Worm (Caenorhabditis elegans) whole organism, L4 larva: ENCODE measurements around the gene F01E11.18.

Source experiments
- D1046.2 ChIP-seq: fragments of 200-800 bp; sonication (Bioruptor generic); IDR thresholded peaks from 2 replicates; pipeline ENCODE4 v1.3.6; 2022; ENCODE audit warnings: missing genetic modification characterization, missing compliant biosample characterization
- F10B5.3 ChIP-seq: sonication (generic microtip); optimal IDR thresholded peaks from 2 replicates; lab custom pipeline; 2016; ENCODE audit warnings: mild to moderate bottlenecking, missing genetic modification characterization, missing compliant biosample characterization
- F49E8.2 ChIP-seq: sonication (generic microtip); optimal IDR thresholded peaks from 2 replicates; lab custom pipeline; 2016; ENCODE audit warnings: missing compliant biosample characterization, mild to moderate bottlenecking, missing genetic modification characterization, borderline replicate concordance
- Y105C5A.15 ChIP-seq: fragments of 200-800 bp; sonication (Bioruptor generic); IDR thresholded peaks from 2 replicates; pipeline ENCODE4 v1.3.6; 2022; ENCODE audit warnings: missing genetic modification characterization, missing compliant biosample characterization
- Y75B8A.6 ChIP-seq: fragments of 200-800 bp; sonication (Bioruptor generic); IDR thresholded peaks from 2 replicates; pipeline ENCODE4 v1.3.6; 2022; ENCODE audit warnings: missing genetic modification reagents, missing genetic modification characterization, missing compliant biosample characterization
- aha-1 ChIP-seq: fragments of 150-350 bp; peaks from one replicate; lab custom pipeline; 2014; ENCODE audit warnings: missing biosample characterization, missing genetic modification characterization
- ceh-28 ChIP-seq: fragments of 150-350 bp; optimal IDR thresholded peaks from 2 replicates; lab custom pipeline; 2014; ENCODE audit warnings: missing biosample characterization, missing genetic modification reagents, missing genetic modification characterization
- ceh-44 ChIP-seq: fragments of 200-800 bp; sonication (Bioruptor generic); IDR thresholded peaks from 2 replicates; pipeline ENCODE4 v1.3.6; 2022; ENCODE audit warnings: missing genetic modification reagents, missing genetic modification characterization, missing compliant biosample characterization
- ceh-82 ChIP-seq: sonication (generic microtip); optimal IDR thresholded peaks from 2 replicates; lab custom pipeline; 2017; ENCODE audit warnings: missing biosample characterization, missing genetic modification characterization
- daf-12 ChIP-seq: fragments of 150-350 bp; optimal IDR thresholded peaks from 2 replicates; lab custom pipeline; 2014; ENCODE audit warnings: missing biosample characterization, missing genetic modification reagents, missing genetic modification characterization
- daf-19 ChIP-seq: fragments of 200-800 bp; sonication (Bioruptor generic); conservative IDR thresholded peaks from 2 replicates; pipeline ENCODE4 v1.3.6; 2022; ENCODE audit warnings: missing genetic modification characterization, missing compliant biosample characterization
- gei-8 ChIP-seq: fragments of 200-800 bp; sonication (Bioruptor generic); optimal IDR thresholded peaks from 2 replicates; lab custom pipeline; 2018; ENCODE audit warnings: mild to moderate bottlenecking, missing genetic modification characterization, missing compliant biosample characterization
- hlh-30 ChIP-seq: sonication (generic microtip); optimal IDR thresholded peaks from 2 replicates; lab custom pipeline; 2017; ENCODE audit warnings: antibody characterized with exemption, mild to moderate bottlenecking, missing genetic modification characterization, missing compliant biosample characterization; ENCODE audit not compliant: insufficient read depth
- lin-15B ChIP-seq: fragments of 150-350 bp; sonication (generic microtip); optimal IDR thresholded peaks from 3 replicates; lab custom pipeline; 2014; ENCODE audit warnings: missing biosample characterization, missing genetic modification characterization
- lin-29 ChIP-seq: fragments of 200-800 bp; sonication (Bioruptor generic); IDR thresholded peaks from 2 replicates; pipeline ENCODE4 v1.3.6; 2022; ENCODE audit warnings: missing genetic modification reagents, missing genetic modification characterization, missing compliant biosample characterization
- lin-39 ChIP-seq: fragments of 150-350 bp; optimal IDR thresholded peaks from 2 replicates; lab custom pipeline; 2014; ENCODE audit warnings: missing biosample characterization, missing genetic modification reagents, missing genetic modification characterization
- lsy-2 ChIP-seq, 2 experiments: fragments of 150-350 bp in 1 of 2; sonication (generic microtip) in 1 of 2; optimal IDR thresholded peaks; 2 replicates each; lab custom pipeline; 2014 to 2017; ENCODE audit warnings: missing biosample characterization in 2 of 2, missing genetic modification characterization in 2 of 2
- mep-1 ChIP-seq: fragments of 150-350 bp; sonication (generic microtip); optimal IDR thresholded peaks from 3 replicates; lab custom pipeline; 2014; ENCODE audit warnings: missing biosample characterization, missing genetic modification characterization
- mxl-3 ChIP-seq: fragments of 200-800 bp; sonication (Bioruptor generic); optimal IDR thresholded peaks from 2 replicates; lab custom pipeline; 2018; ENCODE audit warnings: mild to moderate bottlenecking, missing genetic modification characterization, missing compliant biosample characterization
- nhr-237 ChIP-seq: sonication (generic microtip); optimal IDR thresholded peaks from 2 replicates; lab custom pipeline; 2017; ENCODE audit warnings: missing biosample characterization, missing genetic modification characterization
- nhr-28 ChIP-seq: fragments of 150-350 bp; optimal IDR thresholded peaks from 2 replicates; lab custom pipeline; 2014; ENCODE audit warnings: missing biosample characterization, missing genetic modification characterization
- nhr-41 ChIP-seq: fragments of 200-800 bp; sonication (Bioruptor generic); IDR thresholded peaks from 2 replicates; pipeline ENCODE4 v1.3.6; 2022; ENCODE audit warnings: missing genetic modification reagents, missing genetic modification characterization, missing compliant biosample characterization
- nhr-42 ChIP-seq: fragments of 200-800 bp; sonication (Bioruptor generic); IDR thresholded peaks from 2 replicates; pipeline ENCODE4 v1.3.6; 2022; ENCODE audit warnings: missing genetic modification characterization, missing compliant biosample characterization
- php-3 ChIP-seq: fragments of 200-800 bp; sonication (Bioruptor generic); IDR thresholded peaks from 2 replicates; pipeline ENCODE4 v1.3.6; 2022; ENCODE audit warnings: missing genetic modification reagents, missing genetic modification characterization, missing compliant biosample characterization
- pqm-1 ChIP-seq: sonication (generic microtip); optimal IDR thresholded peaks from 2 replicates; lab custom pipeline; 2017; ENCODE audit warnings: missing biosample characterization, missing genetic modification characterization
- rbr-2 ChIP-seq: sonication (generic microtip); optimal IDR thresholded peaks from 2 replicates; lab custom pipeline; 2016; ENCODE audit warnings: missing genotype, missing genetic modification characterization, missing compliant biosample characterization
- snpc-1.2 ChIP-seq: fragments of 200-800 bp; sonication (Bioruptor generic); IDR thresholded peaks from 2 replicates; pipeline ENCODE4 v1.3.6; 2022; ENCODE audit warnings: missing genetic modification reagents, missing genetic modification characterization, missing compliant biosample characterization
- spr-1 ChIP-seq: sonication (generic microtip); optimal IDR thresholded peaks from 2 replicates; lab custom pipeline; 2016; ENCODE audit warnings: mild to moderate bottlenecking, missing genetic modification characterization, missing compliant biosample characterization
- spr-3 ChIP-seq: fragments of 200-800 bp; sonication (Bioruptor generic); optimal IDR thresholded peaks from 2 replicates; lab custom pipeline; 2018; ENCODE audit warnings: mild to moderate bottlenecking, missing genetic modification characterization, missing compliant biosample characterization
- unc-130 ChIP-seq: sonication (generic microtip); optimal IDR thresholded peaks from 2 replicates; lab custom pipeline; 2016; ENCODE audit warnings: missing genetic modification reagents, missing genetic modification characterization, missing compliant biosample characterization
- unc-62 ChIP-seq, 3 experiments: fragments of 150-350 bp in 1 of 3; sonication (generic microtip); optimal IDR thresholded peaks in 2 of 3; peaks in 1 of 3; 1 replicate in 1 of 3; 2 replicates in 2 of 3; lab custom pipeline; 2014 to 2017; ENCODE audit warnings: missing biosample characterization in 3 of 3, missing genetic modification characterization in 3 of 3, missing genetic modification reagents in 3 of 3, missing genotype in 1 of 3
- vab-7 ChIP-seq: fragments of 200-800 bp; sonication (Bioruptor generic); IDR thresholded peaks from 2 replicates; pipeline ENCODE4 v1.3.6; 2022; ENCODE audit warnings: missing genetic modification reagents, missing genetic modification characterization, missing compliant biosample characterization
- zfp-2 ChIP-seq: sonication (generic microtip); optimal IDR thresholded peaks from 2 replicates; lab custom pipeline; 2016; ENCODE audit warnings: mild to moderate bottlenecking, missing genetic modification characterization, missing compliant biosample characterization
- zfp-3 ChIP-seq: fragments of 200-800 bp; sonication (Bioruptor generic); conservative IDR thresholded peaks from 2 replicates; pipeline ENCODE4 v1.3.6; 2022; ENCODE audit warnings: missing genetic modification reagents, missing genetic modification characterization, missing compliant biosample characterization
- zip-11 ChIP-seq: fragments of 200-800 bp; sonication (Bioruptor generic); IDR thresholded peaks from 2 replicates; pipeline ENCODE4 v1.3.6; 2022; ENCODE audit warnings: missing genetic modification characterization, missing compliant biosample characterization

Gene F01E11.18

DNA sequence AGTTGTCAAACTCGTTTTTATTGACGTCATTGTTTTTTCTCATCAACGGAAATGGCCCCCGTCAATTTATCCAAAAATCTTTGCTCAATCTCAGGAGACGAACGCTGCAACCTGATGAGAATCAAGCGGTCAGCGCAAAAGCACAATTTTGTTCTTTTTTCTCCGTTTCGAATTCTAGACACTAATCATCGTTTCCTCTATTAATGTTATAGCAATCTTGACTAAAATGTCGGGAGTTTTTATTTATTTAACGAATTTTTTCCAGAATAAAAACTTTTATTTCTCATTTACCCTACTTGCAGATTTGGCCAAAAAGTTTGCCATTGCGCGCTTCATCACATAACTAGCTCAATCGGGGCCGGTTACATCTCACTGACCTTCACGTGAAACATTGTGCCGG lies at the start of gene F01E11.18:
F01E11.18 (plus strand) TSS at position 301 of the 400 bp plus-strand sequence.
- TF ChIP-seq Y75B8A.6 (GFP tag; lab: Robert Waterston, UW): no peak
- TF ChIP-seq nhr-28: no peak
- no peak for TF ChIP-seq unc-130 (GFP tag; lab: Kevin White, UChicago)
- no peak for TF ChIP-seq vab-7 (GFP tag; lab: Robert Waterston, UW)
- no peak for TF ChIP-seq zfp-2 (tag; lab: Kevin White, UChicago)
- no peak for TF ChIP-seq spr-3
- TF ChIP-seq zfp-3 (GFP tag; lab: Robert Waterston, UW): no peak

DNA sequence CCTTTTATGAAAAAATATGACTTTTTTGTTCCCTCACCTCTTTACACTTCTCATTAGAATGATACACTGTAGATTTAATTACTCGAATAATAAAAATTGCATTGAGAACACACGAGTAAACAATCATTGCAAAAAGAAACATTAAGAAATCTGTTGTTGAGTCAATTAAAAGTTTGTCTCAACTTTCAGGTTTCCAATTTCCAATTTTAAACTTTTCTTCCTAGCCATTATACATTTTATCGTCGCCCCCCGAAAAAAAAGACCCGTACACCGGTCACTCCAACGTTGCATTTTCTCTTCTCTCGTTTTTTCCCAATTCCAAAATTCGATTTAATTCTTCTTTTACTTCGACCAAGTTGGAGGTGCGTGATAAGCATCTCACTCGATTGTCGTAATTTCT lies 49.5 kb upstream of the F01E11.18 start, which contains the start of gene C16E9.1:
C16E9.1 (plus strand) TSS at position 301 of the 400 bp plus-strand sequence.
- TF ChIP-seq lin-15B (tag; lab: Kevin White, UChicago): no peak
- no peak for TF ChIP-seq lsy-2 (tag; optimal IDR thresholded peaks at IDR 0.05; lab: Kevin White, UChicago)
- no peak for TF ChIP-seq pqm-1 (tag; lab: Kevin White, UChicago)
- TF ChIP-seq aha-1 (tag; lab: Kevin White, UChicago): no peak
- TF ChIP-seq D1046.2: no peak
- TF ChIP-seq Y105C5A.15: no peak
- TF ChIP-seq snpc-1.2 (GFP tag; lab: Robert Waterston, UW): no peak
- TF ChIP-seq F49E8.2 (tag; lab: Kevin White, UChicago): no peak
- TF ChIP-seq mxl-3 (GFP tag; lab: Kevin White, UChicago): no peak
- TF ChIP-seq rbr-2 (tag; lab: Kevin White, UChicago): no peak
- no peak for TF ChIP-seq F10B5.3 (tag; lab: Kevin White, UChicago)
- no peak for TF ChIP-seq gei-8 (GFP tag; lab: Kevin White, UChicago)

DNA sequence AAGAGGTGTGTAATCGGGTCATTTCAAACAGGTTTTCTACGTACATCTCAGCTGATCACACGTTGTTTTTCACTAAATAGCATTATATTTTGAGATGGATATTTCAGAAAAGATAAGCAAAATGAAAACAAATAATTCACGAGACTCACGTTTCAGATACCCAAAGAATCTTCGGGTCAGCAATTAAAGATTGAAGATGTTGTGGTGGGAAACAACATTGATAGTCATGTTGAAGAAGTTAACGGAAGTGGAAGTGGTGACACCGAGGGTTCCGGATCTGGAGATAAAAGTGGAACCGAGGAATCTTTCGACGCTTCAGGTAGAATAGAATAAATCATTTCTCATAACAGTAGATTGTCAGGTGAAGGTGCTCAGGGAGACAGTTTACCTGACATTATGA lies 48.7 kb upstream of the F01E11.18 start:
- TF ChIP-seq unc-62 (GFP tag; optimal IDR thresholded peaks at IDR 0.05 in 1 of 2; lab: Kevin White, UChicago): peak in 1 of 2 experiments; percentile 97
- TF ChIP-seq unc-62 (tag; optimal IDR thresholded peaks at IDR 0.05; lab: Kevin White, UChicago): no peak
- TF ChIP-seq daf-12: no peak

DNA sequence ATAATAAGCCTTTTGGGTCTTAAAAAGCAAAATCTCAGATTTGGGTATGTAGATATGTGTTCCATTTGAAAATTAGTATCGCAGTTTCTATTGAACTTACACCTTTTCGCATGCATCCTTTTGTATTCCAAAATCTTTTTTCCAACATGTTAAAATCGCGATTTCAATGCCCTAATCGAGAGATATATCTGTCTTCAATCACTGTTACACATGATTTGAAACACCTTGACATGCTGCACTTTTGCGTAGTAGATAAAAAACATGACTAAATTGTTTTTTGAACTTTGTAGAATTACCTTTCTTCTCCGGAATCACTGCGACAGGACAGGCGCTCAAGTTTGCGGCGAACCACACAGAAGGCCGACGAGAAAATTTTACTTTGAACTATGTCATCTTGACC lies 47.7 kb upstream of the F01E11.18 start:
- TF ChIP-seq hlh-30 (peak; percentile 27), D1046.2 (no peak), lin-29 (GFP tag; lab: Robert Waterston, UW) (no peak), daf-12 (no peak), mxl-3 (GFP tag; lab: Kevin White, UChicago) (no peak), php-3 (GFP tag; lab: Robert Waterston, UW) (no peak)

DNA sequence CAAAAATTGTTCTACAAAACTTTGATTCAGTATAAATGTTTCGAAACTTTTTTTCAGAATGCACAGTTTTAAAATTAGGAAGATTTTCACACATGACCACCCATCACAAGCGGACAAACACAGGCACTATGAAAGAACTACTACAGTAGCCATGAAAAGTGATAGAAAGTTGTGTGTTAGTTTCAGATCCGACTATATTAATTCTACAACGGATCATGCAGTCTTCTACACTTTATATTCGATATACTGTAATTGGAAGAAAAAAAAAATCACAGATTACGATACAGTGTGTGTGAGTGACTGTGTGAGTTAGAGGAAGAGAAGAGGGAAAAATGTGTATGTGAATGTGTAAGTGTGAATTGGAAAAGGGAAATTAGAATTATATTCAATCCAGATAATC lies 42.7 kb upstream of the F01E11.18 start:
- TF ChIP-seq unc-62 (GFP tag; optimal IDR thresholded peaks at IDR 0.05 in 1 of 2; lab: Kevin White, UChicago) (peak in 1 of 2 experiments; percentile 96), unc-62 (tag; optimal IDR thresholded peaks at IDR 0.05; lab: Kevin White, UChicago) (no peak), daf-19 (GFP tag; lab: Robert Waterston, UW) (no peak)

DNA sequence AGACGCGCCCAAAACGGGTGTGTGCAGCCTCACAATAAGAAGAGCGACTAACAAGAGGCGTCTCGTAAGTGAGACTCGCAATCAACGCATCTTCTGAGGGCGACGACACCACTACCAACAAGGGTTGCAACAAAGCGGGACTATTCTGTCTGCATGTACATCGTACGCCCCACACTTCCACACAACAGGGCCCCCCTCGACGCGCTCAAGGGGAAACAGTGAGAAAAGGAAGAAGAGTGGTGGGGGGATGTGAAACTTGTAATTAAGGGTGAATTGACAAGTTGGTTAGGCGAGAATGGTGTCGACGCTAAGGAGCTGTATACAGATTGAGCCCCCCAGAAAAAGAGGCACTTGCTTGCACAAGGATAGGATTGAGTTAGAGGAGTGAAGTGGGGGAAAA lies 36.1 kb upstream of the F01E11.18 start:
- TF ChIP-seq spr-1 (tag; lab: Kevin White, UChicago) (no peak), nhr-237 (no peak), nhr-42 (no peak), nhr-41 (GFP tag; lab: Robert Waterston, UW) (no peak), ceh-82 (no peak), zip-11 (GFP tag; lab: Robert Waterston, UW) (no peak), ceh-28 (tag; lab: Kevin White, UChicago) (no peak), aha-1 (tag; lab: Kevin White, UChicago) (no peak), mep-1 (tag; lab: Kevin White, UChicago) (no peak), lin-39 (no peak), ceh-44 (GFP tag; lab: Robert Waterston, UW) (no peak)
- TF ChIP-seq, all 104 proteins: peak for 0
